Worm (Caenorhabditis elegans) whole organism, L2 larva: ENCODE results near the gene F11E6.10.
A peak's percentile ranks its signal among the peaks of the same experiment; 100 is the strongest.

Experiments used
- C34F6.9 ChIP-seq: fragments of 150-350 bp; optimal IDR thresholded peaks from 2 replicates; lab custom pipeline; 2014; ENCODE audit warnings: missing biosample characterization, missing genetic modification characterization
- F13H6.1 ChIP-seq: sonication (generic microtip); optimal IDR thresholded peaks from 2 replicates; lab custom pipeline; 2016; ENCODE audit warnings: missing genetic modification characterization, missing compliant biosample characterization
- Y55F3AM.14 ChIP-seq: fragments of 200-800 bp; sonication (Bioruptor generic); optimal IDR thresholded peaks from 2 replicates; lab custom pipeline; 2018; ENCODE audit warnings: mild to moderate bottlenecking, missing genetic modification characterization, missing compliant biosample characterization
- ZK546.5 ChIP-seq: sonication (generic microtip); optimal IDR thresholded peaks from 2 replicates; lab custom pipeline; 2017; ENCODE audit warnings: missing biosample characterization, missing genetic modification characterization
- alr-1 ChIP-seq: fragments of 150-350 bp; optimal IDR thresholded peaks from 2 replicates; lab custom pipeline; 2014; ENCODE audit warnings: missing biosample characterization, missing genetic modification characterization
- ama-1 ChIP-seq: fragments of 150-350 bp; optimal IDR thresholded peaks from 2 replicates; lab custom pipeline; 2018; ENCODE audit warnings: inconsistent platforms
- ceh-82 ChIP-seq: fragments of 150-350 bp; optimal IDR thresholded peaks from 2 replicates; lab custom pipeline; 2014; ENCODE audit warnings: missing biosample characterization, missing genetic modification characterization
- crh-2 ChIP-seq: sonication (generic microtip); optimal IDR thresholded peaks from 2 replicates; lab custom pipeline; 2017; ENCODE audit warnings: missing biosample characterization, missing genetic modification characterization
- fos-1 ChIP-seq: fragments of 150-350 bp; optimal IDR thresholded peaks from 2 replicates; lab custom pipeline; 2014; ENCODE audit warnings: missing biosample characterization, missing genetic modification characterization
- gmeb-1 ChIP-seq: fragments of 150-350 bp; optimal IDR thresholded peaks from 2 replicates; lab custom pipeline; 2014; ENCODE audit warnings: missing biosample characterization, missing genetic modification characterization
- lin-13 ChIP-seq: fragments of 150-350 bp; optimal IDR thresholded peaks from 2 replicates; lab custom pipeline; 2014; ENCODE audit warnings: missing biosample characterization, missing genetic modification reagents, missing genetic modification characterization
- lin-39 ChIP-seq: fragments of 150-350 bp; optimal IDR thresholded peaks from 2 replicates; lab custom pipeline; 2014; ENCODE audit warnings: missing biosample characterization, missing genetic modification reagents, missing genetic modification characterization
- lsy-2 ChIP-seq, 2 experiments: fragments of 150-350 bp in 1 of 2; sonication (generic microtip) in 1 of 2; optimal IDR thresholded peaks; 2 replicates each; lab custom pipeline; 2014 to 2017; ENCODE audit warnings: missing biosample characterization in 2 of 2, missing genetic modification characterization in 2 of 2
- mab-5 ChIP-seq: fragments of 150-350 bp; optimal IDR thresholded peaks from 2 replicates; lab custom pipeline; 2014; ENCODE audit warnings: missing biosample characterization, missing genetic modification characterization
- mdl-1 ChIP-seq, 2 experiments: fragments of 150-350 bp in 1 of 2; sonication (generic microtip) in 1 of 2; optimal IDR thresholded peaks; 2 replicates each; lab custom pipeline; 2017; ENCODE audit warnings: missing biosample characterization in 2 of 2, missing genetic modification characterization in 2 of 2
- nhr-11 ChIP-seq: fragments of 150-350 bp; optimal IDR thresholded peaks from 2 replicates; lab custom pipeline; 2014; ENCODE audit warnings: missing biosample characterization, missing genetic modification characterization
- nhr-12 ChIP-seq: fragments of 150-350 bp; optimal IDR thresholded peaks from 2 replicates; lab custom pipeline; 2014; ENCODE audit warnings: missing biosample characterization, missing genetic modification characterization
- nhr-129 ChIP-seq: fragments of 150-350 bp; optimal IDR thresholded peaks from 2 replicates; lab custom pipeline; 2014; ENCODE audit warnings: missing biosample characterization, missing genetic modification characterization
- nhr-21 ChIP-seq: fragments of 150-350 bp; optimal IDR thresholded peaks from 2 replicates; lab custom pipeline; 2014; ENCODE audit warnings: missing biosample characterization, missing genetic modification characterization
- nhr-23 ChIP-seq: fragments of 150-350 bp; optimal IDR thresholded peaks from 2 replicates; lab custom pipeline; 2014; ENCODE audit warnings: missing biosample characterization, missing genetic modification reagents, missing genetic modification characterization
- nhr-237 ChIP-seq: fragments of 150-350 bp; optimal IDR thresholded peaks from 2 replicates; lab custom pipeline; 2014; ENCODE audit warnings: missing biosample characterization, missing genetic modification characterization
- nhr-25 ChIP-seq: fragments of 150-350 bp; sonication (generic microtip); optimal IDR thresholded peaks from 3 replicates; lab custom pipeline; 2014; ENCODE audit warnings: missing biosample characterization, missing genetic modification characterization
- nhr-77 ChIP-seq: fragments of 150-350 bp; optimal IDR thresholded peaks from 2 replicates; lab custom pipeline; 2014; ENCODE audit warnings: missing biosample characterization, missing genetic modification characterization
- sem-4 ChIP-seq: fragments of 150-350 bp; optimal IDR thresholded peaks from 2 replicates; lab custom pipeline; 2014; ENCODE audit warnings: missing biosample characterization, missing genetic modification reagents, missing genetic modification characterization
- sma-3 ChIP-seq: sonication (generic microtip); optimal IDR thresholded peaks from 2 replicates; lab custom pipeline; 2016; ENCODE audit warnings: missing genetic modification reagents, missing genetic modification characterization, missing compliant biosample characterization
- sma-9 ChIP-seq, 2 experiments: fragments of 150-350 bp in 1 of 2; sonication (generic microtip) in 1 of 2; optimal IDR thresholded peaks; 2 replicates each; lab custom pipeline; 2014 to 2016; ENCODE audit warnings: missing genetic modification characterization in 2 of 2, mild to moderate bottlenecking in 1 of 2, missing biosample characterization in 1 of 2, missing compliant biosample characterization in 1 of 2, missing genetic modification reagents in 1 of 2, moderate library complexity in 1 of 2
- unc-39 ChIP-seq: fragments of 150-350 bp; optimal IDR thresholded peaks from 2 replicates; lab custom pipeline; 2014; ENCODE audit warnings: missing biosample characterization, missing genetic modification characterization
- unc-55 ChIP-seq: fragments of 150-350 bp; sonication (generic microtip); optimal IDR thresholded peaks from 3 replicates; lab custom pipeline; 2014; ENCODE audit warnings: missing biosample characterization, missing genetic modification reagents, missing genetic modification characterization
- unc-62 ChIP-seq: fragments of 150-350 bp; optimal IDR thresholded peaks from 2 replicates; lab custom pipeline; 2014; ENCODE audit warnings: missing biosample characterization, missing genetic modification reagents, missing genetic modification characterization
- zag-1 ChIP-seq: fragments of 150-350 bp; optimal IDR thresholded peaks from 2 replicates; lab custom pipeline; 2014; ENCODE audit warnings: missing biosample characterization, missing genetic modification characterization
- ztf-1 ChIP-seq: fragments of 200-800 bp; sonication (Bioruptor generic); conservative IDR thresholded peaks from 2 replicates; pipeline ENCODE4 v1.3.6; 2022; ENCODE audit warnings: missing genetic modification characterization, missing compliant biosample characterization
- ztf-11 ChIP-seq: sonication (generic microtip); optimal IDR thresholded peaks from 2 replicates; lab custom pipeline; 2017; ENCODE audit warnings: missing biosample characterization, missing genetic modification characterization
- ztf-4 ChIP-seq: fragments of 150-350 bp; optimal IDR thresholded peaks from 2 replicates; lab custom pipeline; 2014; ENCODE audit warnings: missing biosample characterization, missing genetic modification characterization

F11E6.10 gene

ce11 chrIV:17467825-17468224 lies 4.9 kb upstream of the F11E6.10 start:
- TF ChIP-seq lin-13 (GFP tag; lab: Kevin White, UChicago) (no peak), ztf-11 (tag; lab: Kevin White, UChicago) (no peak), C34F6.9 (tag; lab: Kevin White, UChicago) (peak; percentile 38), nhr-237 (tag; lab: Kevin White, UChicago) (no peak), sem-4 (tag; lab: Kevin White, UChicago) (no peak), F13H6.1 (tag; lab: Kevin White, UChicago) (no peak), unc-55 (GFP tag; lab: Kevin White, UChicago) (peak; percentile 68)

DNA sequence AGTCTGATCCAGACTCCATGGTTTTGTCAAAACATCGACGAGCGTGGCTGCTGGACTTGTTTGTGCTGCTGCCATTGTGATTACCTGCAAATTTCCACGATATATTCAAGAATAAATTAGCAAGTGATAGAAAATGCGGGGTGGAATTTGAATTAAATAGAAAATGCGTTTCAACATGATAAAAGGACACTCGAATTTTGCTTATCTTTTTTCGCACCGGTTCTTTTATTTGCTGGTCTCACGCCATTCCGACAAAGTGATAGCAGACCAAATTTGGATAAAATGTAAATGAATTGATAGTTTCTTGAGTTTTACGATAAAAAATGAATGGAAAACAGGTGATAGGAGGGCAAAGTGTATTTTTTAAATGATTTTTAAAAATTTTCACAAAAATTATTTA lies 4.4 kb upstream of the F11E6.10 start, which contains the start of gene elo-2:
Gene elo-2, minus strand, starts transcription at position 84 of the 400 bp plus-strand sequence.
- TF ChIP-seq nhr-237 (tag; lab: Kevin White, UChicago) = no peak
- TF ChIP-seq crh-2 = peak; percentile 9
- TF ChIP-seq lin-13 (GFP tag; lab: Kevin White, UChicago) = no peak
- TF ChIP-seq ztf-1 (GFP tag; lab: Robert Waterston, UW) = no peak
- TF ChIP-seq sma-9 (GFP tag; optimal IDR thresholded peaks at IDR 0.05; lab: Kevin White, UChicago) = peak; percentile 59
- no peak for TF ChIP-seq sma-9 (tag; optimal IDR thresholded peaks at IDR 0.05; lab: Kevin White, UChicago)
- TF ChIP-seq ztf-4 = no peak
- peak; percentile 30 for TF ChIP-seq fos-1 (tag; lab: Kevin White, UChicago)
- no peak for TF ChIP-seq lin-39 (tag; lab: Kevin White, UChicago)
- TF ChIP-seq ceh-82 = no peak
- no peak for TF ChIP-seq nhr-77 (tag; lab: Kevin White, UChicago)
- TF ChIP-seq gmeb-1 (tag; lab: Kevin White, UChicago) = peak; percentile 40
- TF ChIP-seq zag-1 (tag; lab: Kevin White, UChicago) = no peak

ce11 chrIV:17465886-17466285 lies 2.9 kb upstream of the F11E6.10 start, which contains the start of gene F11E6.6:
Gene F11E6.6 (minus strand): TSS chrIV:17465986.
- TF ChIP-seq sem-4 (tag; lab: Kevin White, UChicago) (no peak), fos-1 (tag; lab: Kevin White, UChicago) (peak; percentile 48)
- TF ChIP-seq, all 48 proteins: peak for 1

DNA sequence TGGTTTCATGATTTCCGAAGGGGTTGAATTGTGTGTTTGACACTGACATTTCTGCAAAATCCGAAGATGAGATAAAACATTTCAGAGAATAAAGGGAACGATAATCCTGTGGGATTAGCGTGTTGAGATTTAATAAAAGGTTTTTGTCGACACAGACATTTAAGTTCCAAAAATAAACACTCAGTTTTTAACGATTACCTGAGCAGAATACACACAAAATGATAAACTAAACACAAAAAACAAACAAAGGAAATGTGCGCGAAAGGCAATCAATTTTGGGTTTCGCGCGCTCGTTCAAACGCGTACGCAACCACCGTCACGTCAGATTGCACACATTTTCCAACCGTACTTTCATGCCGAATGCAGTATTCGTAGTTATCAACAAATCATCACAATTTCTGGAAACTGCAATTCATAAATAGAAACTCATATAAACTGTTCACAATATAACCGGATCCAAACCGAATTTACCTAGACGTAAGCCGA lies 1.7 kb downstream of the F11E6.10 start, which contains the start of gene rif-1.1:
Gene rif-1.1, minus strand, starts transcription at position 51 of the 486 bp plus-strand sequence.
- TF ChIP-seq ztf-11 (tag; lab: Kevin White, UChicago) (no peak), lsy-2 (tag; optimal IDR thresholded peaks at IDR 0.05; lab: Kevin White, UChicago) (peak in 1 of 2 experiments; percentile 86), unc-55 (GFP tag; lab: Kevin White, UChicago) (peak; percentile 72), nhr-129 (tag; lab: Kevin White, UChicago) (peak; percentile 49), nhr-11 (tag; lab: Kevin White, UChicago) (no peak), unc-39 (tag; lab: Kevin White, UChicago) (no peak), nhr-12 (tag; lab: Kevin White, UChicago) (no peak), Y55F3AM.14 (GFP tag; lab: Kevin White, UChicago) (no peak), sma-3 (GFP tag; lab: Kevin White, UChicago) (peak; percentile 2), gmeb-1 (tag; lab: Kevin White, UChicago) (peak; percentile 86), fos-1 (tag; lab: Kevin White, UChicago) (no peak), ZK546.5 (no peak), mdl-1 (tag; optimal IDR thresholded peaks at IDR 0.05; lab: Kevin White, UChicago) (no peak), crh-2 (no peak), unc-62 (GFP tag; lab: Kevin White, UChicago) (no peak), ztf-4 (no peak), F13H6.1 (tag; lab: Kevin White, UChicago) (no peak), lin-13 (GFP tag; lab: Kevin White, UChicago) (peak; percentile 23), sem-4 (tag; lab: Kevin White, UChicago) (no peak), mab-5 (tag; lab: Kevin White, UChicago) (no peak), zag-1 (tag; lab: Kevin White, UChicago) (no peak), alr-1 (tag; lab: Kevin White, UChicago) (no peak), nhr-25 (tag; lab: Kevin White, UChicago) (no peak), nhr-23 (tag; lab: Kevin White, UChicago) (no peak), ama-1 (no peak), nhr-21 (tag; lab: Kevin White, UChicago) (no peak), nhr-237 (tag; lab: Kevin White, UChicago) (no peak), C34F6.9 (tag; lab: Kevin White, UChicago) (peak; percentile 19)
- TF ChIP-seq, all 48 proteins: peak for 7
